Worm (Caenorhabditis elegans) whole organism, early embryonic: Measurements from ENCODE around the gene C12D5.9.

ENCODE experiments used
- B0310.2 ChIP-seq: sonication (generic microtip); optimal IDR thresholded peaks from 2 replicates; lab custom pipeline; 2016; ENCODE audit warnings: mild to moderate bottlenecking, missing genetic modification characterization, missing compliant biosample characterization
- F13C5.2 ChIP-seq: sonication (generic microtip); optimal IDR thresholded peaks from 2 replicates; lab custom pipeline; 2017; ENCODE audit warnings: mild to moderate bottlenecking, missing genetic modification characterization, inconsistent platforms, missing compliant biosample characterization
- aly-1 ChIP-seq: sonication (generic microtip); optimal IDR thresholded peaks from 2 replicates; lab custom pipeline; 2016; ENCODE audit warnings: missing genetic modification characterization, missing compliant biosample characterization
- ama-1 ChIP-seq: fragments of 150-350 bp; optimal IDR thresholded peaks from 2 replicates; lab custom pipeline; 2014
- ceh-13 ChIP-seq: fragments of 200-800 bp; sonication (Bioruptor generic); optimal IDR thresholded peaks from 2 replicates; lab custom pipeline; 2018; ENCODE audit warnings: mild to moderate bottlenecking, missing genetic modification characterization, missing compliant biosample characterization
- ceh-36 ChIP-seq: sonication (generic microtip); optimal IDR thresholded peaks from 2 replicates; lab custom pipeline; 2016; ENCODE audit warnings: missing genetic modification characterization, inconsistent platforms, missing compliant biosample characterization
- ets-7 ChIP-seq: sonication (generic microtip); optimal IDR thresholded peaks from 2 replicates; lab custom pipeline; 2016; ENCODE audit warnings: missing genotype, missing genetic modification characterization, missing compliant biosample characterization
- flt-1 ChIP-seq: fragments of 200-800 bp; sonication (Bioruptor generic); IDR thresholded peaks from 2 replicates; pipeline ENCODE4 v1.3.6; 2022; ENCODE audit warnings: missing genetic modification characterization, missing compliant biosample characterization
- hmg-4 ChIP-seq: fragments of 200-800 bp; sonication (Bioruptor generic); optimal IDR thresholded peaks from 2 replicates; lab custom pipeline; 2018; ENCODE audit warnings: mild to moderate bottlenecking, missing genetic modification characterization, missing compliant biosample characterization
- hnd-1 ChIP-seq: sonication (generic microtip); optimal IDR thresholded peaks from 2 replicates; lab custom pipeline; 2016; ENCODE audit warnings: missing genetic modification characterization, missing compliant biosample characterization
- sea-1 ChIP-seq: fragments of 200-800 bp; sonication (Bioruptor generic); conservative IDR thresholded peaks from 2 replicates; pipeline ENCODE4 v1.3.6; 2022; ENCODE audit warnings: missing genetic modification characterization, missing compliant biosample characterization
- tbx-11 ChIP-seq: fragments of 200-800 bp; sonication (Bioruptor generic); IDR thresholded peaks from 2 replicates; pipeline ENCODE4 v1.3.6; 2022; ENCODE audit warnings: missing genetic modification characterization, missing compliant biosample characterization
- tbx-37 ChIP-seq: fragments of 200-800 bp; sonication (Bioruptor generic); conservative IDR thresholded peaks from 2 replicates; pipeline ENCODE4 v1.3.6; 2022; ENCODE audit warnings: missing genetic modification reagents, missing genetic modification characterization, missing compliant biosample characterization
- tra-4 ChIP-seq: sonication (generic microtip); optimal IDR thresholded peaks from 2 replicates; lab custom pipeline; 2017; ENCODE audit warnings: missing genetic modification characterization, missing compliant biosample characterization

ce11 chrV:7639787-7640186 lies 50.0 kb downstream of the C12D5.9 start, which contains the start of gene F07C4.10:
- no peak for TF ChIP-seq tbx-37 (GFP tag; lab: Robert Waterston, UW)
- TF ChIP-seq F13C5.2 (tag; lab: Kevin White, UChicago), result no peak
- no peak for TF ChIP-seq hnd-1 (tag; lab: Kevin White, UChicago)
- TF ChIP-seq flt-1 (GFP tag; lab: Robert Waterston, UW), result no peak
- no peak for TF ChIP-seq B0310.2 (tag; lab: Kevin White, UChicago)
- TF ChIP-seq ets-7 (tag; lab: Kevin White, UChicago), result no peak
- no peak for TF ChIP-seq sea-1 (GFP tag; lab: Robert Waterston, UW)
- no peak for TF ChIP-seq tbx-11 (GFP tag; lab: Robert Waterston, UW)
- no peak for TF ChIP-seq ceh-36 (tag; lab: Kevin White, UChicago)
- TF ChIP-seq ama-1, result no peak
- no peak for TF ChIP-seq ceh-13 (GFP tag; lab: Kevin White, UChicago)
- TF ChIP-seq aly-1 (tag; lab: Kevin White, UChicago), result no peak
- no peak for TF ChIP-seq hmg-4 (GFP tag; lab: Kevin White, UChicago)
- TF ChIP-seq tra-4 (tag; lab: Kevin White, UChicago), result no peak
